Worm (Caenorhabditis elegans) whole organism, L4/young adult: ENCODE measurements around the gene F26A1.7.

ENCODE experiments used
- W03F9.2 ChIP-seq: fragments of 150-350 bp; optimal IDR thresholded peaks from 2 replicates; lab custom pipeline; 2014; ENCODE audit warnings: missing biosample characterization, missing genetic modification characterization
- dao-5 ChIP-seq: sonication (generic microtip); optimal IDR thresholded peaks from 2 replicates; lab custom pipeline; 2016; ENCODE audit warnings: missing genotype, missing genetic modification characterization, moderate library complexity, missing compliant biosample characterization
- him-1 ChIP-seq: sonication (generic microtip); optimal IDR thresholded peaks from 2 replicates; lab custom pipeline; 2016; ENCODE audit warnings: missing genotype, missing genetic modification reagents, missing genetic modification characterization, missing compliant biosample characterization

ce11 chrIII:4822140-4822539 lies 2.4 kb upstream of the F26A1.7 start, which contains the start of gene F26A1.8:
- TF ChIP-seq W03F9.2 (tag; lab: Kevin White, UChicago) (no peak), him-1 (tag; lab: Kevin White, UChicago) (no peak), dao-5 (tag; lab: Kevin White, UChicago) (no peak)
